Fruit fly (Drosophila melanogaster) whole organism, adult: ENCODE data around the gene bond.

Experiments used
- CG7101 ChIP-seq: fragments of 200-800 bp; sonication (Bioruptor generic); optimal IDR thresholded peaks from 2 replicates; lab custom pipeline; 2018; ENCODE audit warnings: missing biosample characterization, mild to moderate bottlenecking, missing genetic modification characterization, moderate library complexity
- Clk ChIP-seq: fragments of 200-800 bp; sonication (Bioruptor generic); optimal IDR thresholded peaks from 2 replicates; lab custom pipeline; 2017; ENCODE audit warnings: missing biosample characterization, missing genetic modification characterization
- Crg-1 ChIP-seq: fragments of 200-800 bp; sonication (Bioruptor generic); optimal IDR thresholded peaks from 2 replicates; lab custom pipeline; 2016; ENCODE audit warnings: missing biosample characterization, missing genetic modification characterization
- Mnt ChIP-seq: fragments of 200-800 bp; sonication (Bioruptor generic); optimal IDR thresholded peaks from 2 replicates; lab custom pipeline; 2016; ENCODE audit warnings: missing biosample characterization, mild to moderate bottlenecking, missing genetic modification characterization
- bab1 ChIP-seq: fragments of 200-800 bp; sonication (Bioruptor generic); optimal IDR thresholded peaks from 3 replicates; lab custom pipeline; 2019; ENCODE audit warnings: missing biosample characterization, mild to moderate bottlenecking, missing genetic modification characterization, moderate library complexity
- cnc ChIP-seq, 2 experiments: fragments of >200 bp; optimal IDR thresholded peaks; 2 replicates each; lab custom pipeline; 2017
- toe ChIP-seq: fragments of 200-800 bp; sonication (Bioruptor generic); optimal IDR thresholded peaks from 2 replicates; lab custom pipeline; 2016; ENCODE audit warnings: missing biosample characterization, missing genetic modification characterization

DNA sequence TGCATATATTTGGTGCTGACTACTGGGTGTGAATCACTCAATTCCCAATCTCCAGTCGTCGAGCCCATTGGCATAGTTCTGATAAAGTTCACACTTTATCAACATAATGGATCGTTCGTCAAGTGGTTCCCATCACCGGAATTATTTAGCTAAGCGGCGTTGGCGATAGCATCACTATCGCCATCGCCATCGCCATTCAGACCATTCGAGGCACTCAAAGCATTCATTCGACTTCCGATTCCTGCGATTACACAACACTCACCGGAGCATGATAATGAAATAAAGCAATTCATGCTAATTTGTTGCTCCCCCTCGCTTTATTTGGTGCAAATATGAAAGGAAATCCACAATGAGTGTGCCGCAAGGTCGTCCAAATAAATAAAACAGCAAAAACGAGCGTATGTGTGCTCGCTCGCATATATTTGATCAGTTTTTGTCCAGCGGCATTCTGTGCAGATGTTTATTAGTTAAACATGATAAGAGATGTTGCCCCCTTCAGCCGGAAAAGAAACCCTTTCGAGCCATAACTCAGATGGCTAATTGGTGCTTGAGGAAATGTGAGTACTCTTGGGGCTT, 44.9 kb downstream of the bond start:
- TF ChIP-seq Crg-1 (GFP tag; lab: Kevin White, UChicago), result no peak
- TF ChIP-seq bab1 (GFP tag; lab: Kevin White, UChicago), result no peak
- no peak for TF ChIP-seq CG7101
- no peak for TF ChIP-seq toe (GFP tag; lab: Kevin White, UChicago)
- no peak for TF ChIP-seq Mnt
- no peak for TF ChIP-seq cnc (optimal IDR thresholded peaks at IDR 0.05; lab: Kevin White, UChicago)
- TF ChIP-seq Clk (GFP tag; lab: Kevin White, UChicago), result no peak
